Worm (Caenorhabditis elegans) whole organism, late embryonic: Measurements from ENCODE around the gene Y57G11B.3.
A peak's percentile ranks its signal among the peaks of the same experiment; 100 is the strongest.

Experiments
- C08G9.2 ChIP-seq: sonication (generic microtip); optimal IDR thresholded peaks from 2 replicates; lab custom pipeline; 2016; ENCODE audit warnings: mild to moderate bottlenecking, missing genetic modification characterization, moderate library complexity, missing compliant biosample characterization
- C38D4.7 ChIP-seq: fragments of 200-800 bp; sonication (Bioruptor generic); optimal IDR thresholded peaks from 2 replicates; lab custom pipeline; 2018; ENCODE audit warnings: mild to moderate bottlenecking, missing genetic modification characterization, moderate library complexity, missing compliant biosample characterization
- F13H6.1 ChIP-seq: sonication (generic microtip); optimal IDR thresholded peaks from 2 replicates; lab custom pipeline; 2016; ENCODE audit warnings: missing genetic modification characterization, missing compliant biosample characterization
- K02D7.2 ChIP-seq: sonication (generic microtip); optimal IDR thresholded peaks from 2 replicates; lab custom pipeline; 2017; ENCODE audit warnings: mild to moderate bottlenecking, missing genetic modification characterization, missing compliant biosample characterization
- K09A11.1 ChIP-seq: sonication (generic microtip); optimal IDR thresholded peaks from 2 replicates; lab custom pipeline; 2017; ENCODE audit warnings: antibody characterized with exemption, mild to moderate bottlenecking, missing genetic modification characterization, missing compliant biosample characterization; ENCODE audit not compliant: insufficient read depth
- Y22D7AL.16 ChIP-seq: sonication (generic microtip); optimal IDR thresholded peaks from 2 replicates; lab custom pipeline; 2016; ENCODE audit warnings: missing genetic modification characterization, missing compliant biosample characterization
- ama-1 ChIP-seq: fragments of 150-350 bp; optimal IDR thresholded peaks from 2 replicates; lab custom pipeline; 2014
- ceh-18 ChIP-seq: sonication (generic microtip); optimal IDR thresholded peaks from 2 replicates; lab custom pipeline; 2016; ENCODE audit warnings: missing genetic modification characterization, missing compliant biosample characterization
- ceh-2 ChIP-seq: sonication (generic microtip); optimal IDR thresholded peaks from 2 replicates; lab custom pipeline; 2016; ENCODE audit warnings: missing genotype, missing genetic modification characterization, missing compliant biosample characterization
- ceh-22 ChIP-seq: sonication (generic microtip); optimal IDR thresholded peaks from 2 replicates; lab custom pipeline; 2017; ENCODE audit warnings: missing biosample characterization, missing genetic modification characterization
- ceh-30 ChIP-seq: fragments of 150-350 bp; optimal IDR thresholded peaks from 2 replicates; lab custom pipeline; 2014; ENCODE audit warnings: missing biosample characterization, missing genetic modification characterization
- ceh-31 ChIP-seq: sonication (generic microtip); optimal IDR thresholded peaks from 2 replicates; lab custom pipeline; 2016; ENCODE audit warnings: missing genetic modification characterization, missing compliant biosample characterization
- ceh-34 ChIP-seq: sonication (generic microtip); optimal IDR thresholded peaks from 2 replicates; lab custom pipeline; 2016; ENCODE audit warnings: mild to moderate bottlenecking, missing genetic modification characterization, missing compliant biosample characterization
- ceh-45 ChIP-seq: fragments of 200-800 bp; sonication (Bioruptor generic); IDR thresholded peaks from 2 replicates; pipeline ENCODE4 v1.3.6; 2022; ENCODE audit warnings: missing genetic modification reagents, missing genetic modification characterization, missing compliant biosample characterization
- ceh-48 ChIP-seq: sonication (generic microtip); optimal IDR thresholded peaks from 2 replicates; lab custom pipeline; 2016; ENCODE audit warnings: missing genetic modification characterization, inconsistent platforms, missing compliant biosample characterization
- ceh-6 ChIP-seq: fragments of 200-800 bp; sonication (Bioruptor generic); optimal IDR thresholded peaks from 2 replicates; lab custom pipeline; 2018; ENCODE audit warnings: mild to moderate bottlenecking, missing genetic modification characterization, missing compliant biosample characterization
- ceh-9 ChIP-seq: sonication (generic microtip); optimal IDR thresholded peaks from 2 replicates; lab custom pipeline; 2016; ENCODE audit warnings: mild to moderate bottlenecking, missing genetic modification characterization, inconsistent platforms, missing compliant biosample characterization
- che-1 ChIP-seq: sonication (generic microtip); optimal IDR thresholded peaks from 2 replicates; lab custom pipeline; 2016; ENCODE audit warnings: mild to moderate bottlenecking, missing genetic modification characterization, missing compliant biosample characterization
- dmd-4 ChIP-seq: sonication (generic microtip); optimal IDR thresholded peaks from 2 replicates; lab custom pipeline; 2016; ENCODE audit warnings: borderline replicate concordance, missing genetic modification characterization, missing compliant biosample characterization
- dve-1 ChIP-seq: sonication (generic microtip); optimal IDR thresholded peaks from 2 replicates; lab custom pipeline; 2017; ENCODE audit warnings: antibody characterized with exemption, mild to moderate bottlenecking, missing genetic modification characterization, missing compliant biosample characterization
- elt-2 ChIP-seq: sonication (generic microtip); optimal IDR thresholded peaks from 2 replicates; lab custom pipeline; 2016; ENCODE audit warnings: missing genetic modification reagents, missing genetic modification characterization, missing compliant biosample characterization
- elt-4 ChIP-seq: sonication (generic microtip); optimal IDR thresholded peaks from 2 replicates; lab custom pipeline; 2016; ENCODE audit warnings: missing genetic modification characterization, missing compliant biosample characterization
- ets-4 ChIP-seq: sonication (generic microtip); optimal IDR thresholded peaks from 2 replicates; lab custom pipeline; 2016; ENCODE audit warnings: missing genetic modification characterization, missing compliant biosample characterization
- fax-1 ChIP-seq: sonication (generic microtip); optimal IDR thresholded peaks from 2 replicates; lab custom pipeline; 2016; ENCODE audit warnings: missing genotype, missing genetic modification characterization, missing compliant biosample characterization
- fkh-6 ChIP-seq: sonication (generic microtip); optimal IDR thresholded peaks from 2 replicates; lab custom pipeline; 2016; ENCODE audit warnings: missing genetic modification characterization, missing compliant biosample characterization
- gmeb-2 ChIP-seq: sonication (generic microtip); optimal IDR thresholded peaks from 2 replicates; lab custom pipeline; 2016; ENCODE audit warnings: missing genetic modification characterization, inconsistent platforms, missing compliant biosample characterization
- hlh-13 ChIP-seq: fragments of 200-800 bp; sonication (Bioruptor generic); optimal IDR thresholded peaks from 2 replicates; lab custom pipeline; 2018; ENCODE audit warnings: mild to moderate bottlenecking, missing genetic modification characterization, missing compliant biosample characterization
- hlh-15 ChIP-seq: sonication (generic microtip); optimal IDR thresholded peaks from 2 replicates; lab custom pipeline; 2016; ENCODE audit warnings: missing genetic modification characterization, missing compliant biosample characterization
- hlh-6 ChIP-seq: sonication (generic microtip); optimal IDR thresholded peaks from 2 replicates; lab custom pipeline; 2016; ENCODE audit warnings: missing genotype, missing genetic modification characterization, missing compliant biosample characterization
- hlh-8 ChIP-seq: sonication (generic microtip); optimal IDR thresholded peaks from 2 replicates; lab custom pipeline; 2016; ENCODE audit warnings: missing genotype, missing genetic modification characterization, missing compliant biosample characterization
- lim-6 ChIP-seq: sonication (generic microtip); optimal IDR thresholded peaks from 2 replicates; lab custom pipeline; 2016; ENCODE audit warnings: missing genetic modification characterization, missing compliant biosample characterization
- lin-11 ChIP-seq: fragments of 200-800 bp; sonication (Bioruptor generic); optimal IDR thresholded peaks from 2 replicates; lab custom pipeline; 2018; ENCODE audit warnings: mild to moderate bottlenecking, missing genetic modification characterization, missing compliant biosample characterization
- madf-2 ChIP-seq: sonication (generic microtip); optimal IDR thresholded peaks from 2 replicates; lab custom pipeline; 2017; ENCODE audit warnings: missing genetic modification characterization, missing compliant biosample characterization
- mec-3 ChIP-seq: sonication (generic microtip); optimal IDR thresholded peaks from 2 replicates; lab custom pipeline; 2016; ENCODE audit warnings: borderline replicate concordance, missing genetic modification characterization, missing compliant biosample characterization
- nfya-1 ChIP-seq: sonication (generic microtip); optimal IDR thresholded peaks from 2 replicates; lab custom pipeline; 2017; ENCODE audit warnings: missing genetic modification characterization, mild to moderate bottlenecking, missing compliant biosample characterization, antibody characterized with exemption, moderate library complexity
- nhr-11 ChIP-seq: fragments of 150-350 bp; optimal IDR thresholded peaks from 2 replicates; lab custom pipeline; 2014; ENCODE audit warnings: missing biosample characterization, missing genetic modification characterization
- odd-2 ChIP-seq: sonication (generic microtip); optimal IDR thresholded peaks from 2 replicates; lab custom pipeline; 2017; ENCODE audit warnings: antibody characterized with exemption, mild to moderate bottlenecking, missing genetic modification characterization, missing compliant biosample characterization
- pag-3 ChIP-seq: sonication (generic microtip); optimal IDR thresholded peaks from 2 replicates; lab custom pipeline; 2016; ENCODE audit warnings: missing compliant biosample characterization, missing genetic modification characterization, borderline replicate concordance
- pat-9 ChIP-seq: fragments of 200-800 bp; sonication (Bioruptor generic); optimal IDR thresholded peaks from 2 replicates; lab custom pipeline; 2018; ENCODE audit warnings: mild to moderate bottlenecking, missing genetic modification characterization, moderate library complexity, missing compliant biosample characterization
- pax-1 ChIP-seq: fragments of 150-350 bp; optimal IDR thresholded peaks from 2 replicates; lab custom pipeline; 2014; ENCODE audit warnings: missing biosample characterization, missing genetic modification characterization
- pqm-1 ChIP-seq: sonication (generic microtip); optimal IDR thresholded peaks from 2 replicates; lab custom pipeline; 2016; ENCODE audit warnings: missing genetic modification characterization, missing compliant biosample characterization
- pros-1 ChIP-seq: fragments of 150-350 bp; optimal IDR thresholded peaks from 2 replicates; lab custom pipeline; 2014; ENCODE audit warnings: missing biosample characterization, missing genetic modification reagents, missing genetic modification characterization
- ref-2 ChIP-seq: sonication (generic microtip); optimal IDR thresholded peaks from 2 replicates; lab custom pipeline; 2016; ENCODE audit warnings: missing genetic modification characterization, missing compliant biosample characterization
- rnt-1 ChIP-seq: sonication (generic microtip); optimal IDR thresholded peaks from 2 replicates; lab custom pipeline; 2016; ENCODE audit warnings: missing genetic modification characterization, missing compliant biosample characterization
- sox-2 ChIP-seq: fragments of 200-800 bp; sonication (Bioruptor generic); IDR thresholded peaks from 2 replicates; pipeline ENCODE4 v1.3.6; 2022; ENCODE audit warnings: missing genetic modification reagents, missing genetic modification characterization, missing compliant biosample characterization
- tbx-7 ChIP-seq: sonication (generic microtip); optimal IDR thresholded peaks from 2 replicates; lab custom pipeline; 2016; ENCODE audit warnings: missing genotype, missing genetic modification characterization, missing compliant biosample characterization
- ttx-3 ChIP-seq: sonication (generic microtip); optimal IDR thresholded peaks from 2 replicates; lab custom pipeline; 2016; ENCODE audit warnings: missing genetic modification reagents, missing genetic modification characterization, missing compliant biosample characterization
- unc-55 ChIP-seq: sonication (generic microtip); optimal IDR thresholded peaks from 2 replicates; lab custom pipeline; 2017; ENCODE audit warnings: missing biosample characterization, missing genetic modification reagents, missing genetic modification characterization
- unc-86 ChIP-seq: sonication (generic microtip); optimal IDR thresholded peaks from 2 replicates; lab custom pipeline; 2016; ENCODE audit warnings: missing genetic modification characterization, missing compliant biosample characterization
- zip-5 ChIP-seq: sonication (generic microtip); optimal IDR thresholded peaks from 2 replicates; lab custom pipeline; 2016; ENCODE audit warnings: missing genetic modification characterization, missing compliant biosample characterization
- ztf-16 ChIP-seq: sonication (generic microtip); optimal IDR thresholded peaks from 2 replicates; lab custom pipeline; 2017; ENCODE audit warnings: missing genetic modification characterization, missing compliant biosample characterization

The Y57G11B.3 gene

ce11 chrIV:14578650-14579193 lies 4.5 kb upstream of the Y57G11B.3 start, which contains the start of gene Y57G11B.8:
Gene Y57G11B.8, minus strand, starts transcription at chrIV:14578700.
- TF ChIP-seq ceh-2 (tag; lab: Kevin White, UChicago) (no peak), tbx-7 (tag; lab: Kevin White, UChicago) (no peak), elt-2 (no peak), ceh-22 (no peak), ceh-48 (tag; lab: Kevin White, UChicago) (no peak), elt-4 (tag; lab: Kevin White, UChicago) (no peak), ceh-34 (tag; lab: Kevin White, UChicago) (no peak), che-1 (tag; lab: Kevin White, UChicago) (no peak), ztf-16 (tag; lab: Kevin White, UChicago) (no peak), ttx-3 (tag; lab: Kevin White, UChicago) (no peak), nhr-11 (tag; lab: Kevin White, UChicago) (no peak), K02D7.2 (no peak), F13H6.1 (tag; lab: Kevin White, UChicago) (no peak), ceh-31 (tag; lab: Kevin White, UChicago) (no peak), pax-1 (tag; lab: Kevin White, UChicago) (no peak), rnt-1 (tag; lab: Kevin White, UChicago) (no peak), pros-1 (tag; lab: Kevin White, UChicago) (no peak), ceh-9 (tag; lab: Kevin White, UChicago) (no peak)

- TF ChIP-seq pag-3 (tag; lab: Kevin White, UChicago) (no peak), madf-2 (tag; lab: Kevin White, UChicago) (no peak), C08G9.2 (tag; lab: Kevin White, UChicago) (no peak), rnt-1 (tag; lab: Kevin White, UChicago) (no peak), dve-1 (peak; percentile 22), sox-2 (GFP tag; lab: Robert Waterston, UW) (peak; percentile 47), ceh-45 (GFP tag; lab: Robert Waterston, UW) (0 out of 2 replicates have a peak, but pooled peaks have one; percentile 21), K09A11.1 (no peak), C38D4.7 (GFP tag; lab: Kevin White, UChicago) (peak; percentile 56), fkh-6 (tag; lab: Kevin White, UChicago) (no peak), zip-5 (tag; lab: Kevin White, UChicago) (no peak), lim-6 (no peak), hlh-13 (GFP tag; lab: Kevin White, UChicago) (peak; percentile 21), ets-4 (tag; lab: Kevin White, UChicago) (no peak), hlh-15 (tag; lab: Kevin White, UChicago) (peak; percentile 3), nfya-1 (tag; lab: Kevin White, UChicago) (peak; percentile 11), pax-1 (tag; lab: Kevin White, UChicago) (no peak), ceh-18 (tag; lab: Kevin White, UChicago) (no peak), dmd-4 (no peak), unc-86 (peak; percentile 7), pqm-1 (no peak), unc-55 (no peak), gmeb-2 (no peak), Y22D7AL.16 (peak; percentile 55), ref-2 (tag; lab: Kevin White, UChicago) (no peak), pros-1 (tag; lab: Kevin White, UChicago) (no peak), hlh-8 (tag; lab: Kevin White, UChicago) (no peak), ceh-6 (GFP tag; lab: Kevin White, UChicago) (peak; percentile 49), ceh-30 (tag; lab: Kevin White, UChicago) (no peak), pat-9 (tag; lab: Kevin White, UChicago) (no peak), ama-1 (no peak), mec-3 (tag; lab: Kevin White, UChicago) (no peak), fax-1 (no peak), ceh-9 (tag; lab: Kevin White, UChicago) (no peak), odd-2 (no peak), tbx-7 (tag; lab: Kevin White, UChicago) (no peak), hlh-6 (no peak), che-1 (tag; lab: Kevin White, UChicago) (peak; percentile 73), lin-11 (tag; lab: Kevin White, UChicago) (peak; percentile 64)
Measured at ce11 chrIV:14576471-14576870, 2.3 kb upstream of the Y57G11B.3 start.
